Fruit fly (Drosophila melanogaster): ENCODE data around the gene Nepl17.
A peak's percentile ranks its signal among the peaks of the same experiment; 100 is the strongest.

Gene Nepl17

DNA sequence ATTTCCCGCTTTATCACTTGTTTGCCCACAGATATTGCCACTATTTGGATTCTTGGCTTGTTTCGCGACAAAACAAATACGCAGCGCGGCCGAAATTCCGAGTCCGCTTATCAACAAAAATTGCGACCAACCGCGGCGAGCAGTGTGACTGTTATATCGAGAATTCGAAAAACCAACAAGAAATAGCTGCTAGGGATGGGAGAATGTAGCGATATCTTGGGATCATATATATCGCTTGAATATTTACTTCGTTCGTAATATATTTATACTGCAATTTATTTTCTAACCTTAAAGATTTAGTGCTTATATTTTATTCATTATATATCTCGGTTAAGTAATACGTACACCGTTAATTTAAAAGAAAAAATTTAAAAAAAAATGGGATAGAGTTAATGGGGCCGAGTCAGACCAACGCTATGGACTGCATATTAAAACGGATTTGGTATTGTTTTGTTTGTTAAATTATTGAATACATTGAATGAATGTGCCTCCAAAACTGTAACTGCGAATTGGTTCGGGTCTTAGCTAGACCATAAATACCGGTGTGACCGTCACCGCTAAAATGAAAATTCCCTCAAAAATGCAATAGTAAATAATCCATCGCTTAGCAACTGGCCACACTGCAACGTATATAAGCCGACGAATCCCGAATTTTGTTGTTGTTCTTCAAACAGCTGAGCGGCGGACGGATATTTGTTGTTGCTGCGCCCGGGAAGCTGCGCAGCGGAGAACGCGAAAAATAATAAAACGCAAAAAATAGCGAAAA lies 27.9 kb upstream of the Nepl17 start, which contains the start of the genes Apc and spg (continued):
- no peak for TF ChIP-seq trh (GFP tag; optimal IDR thresholded peaks at IDR 0.05)
- TF ChIP-seq Scr (GFP tag; IDR thresholded peaks at IDR 0.05; ENCODE audit: partially characterized antibody) = peak; percentile 87
- peak; percentile 61 for TF ChIP-seq CG17829 (tag; optimal IDR thresholded peaks at IDR 0.05)
- peak; percentile 12 for TF ChIP-seq CG4424 (GFP tag; optimal IDR thresholded peaks at IDR 0.05)
- no peak for TF ChIP-seq sens-2 (GFP tag; IDR thresholded peaks at IDR 0.05)
- peak; percentile 93 for TF ChIP-seq CG11560 (tag; IDR thresholded peaks at IDR 0.05)
- TF ChIP-seq CG14860 (GFP tag; IDR thresholded peaks at IDR 0.05; ENCODE audit: partially characterized antibody) = peak; percentile 53; the same call in 2 of the 3 replicates
- TF ChIP-seq odd (GFP tag; optimal IDR thresholded peaks at IDR 0.05) = peak; percentile 50
- TF ChIP-seq gsb-n (tag; optimal IDR thresholded peaks at IDR 0.05) = peak; percentile 35
- TF ChIP-seq so (GFP tag; IDR thresholded peaks at IDR 0.05) = peak; percentile 44; the same call in 2 of the 3 replicates
- peak; percentile 37 for TF ChIP-seq CG12299 (tag; optimal IDR thresholded peaks at IDR 0.05)
- TF ChIP-seq CG5953 (GFP tag; IDR thresholded peaks at IDR 0.05) = no peak
- TF ChIP-seq mirr (GFP tag; optimal IDR thresholded peaks at IDR 0.05) = peak; percentile 59
- peak; percentile 95 for TF ChIP-seq CG4360 (GFP tag; IDR thresholded peaks at IDR 0.05)
- TF ChIP-seq Tbp (GFP tag; optimal IDR thresholded peaks at IDR 0.05) = peak; percentile 92
- TF ChIP-seq ase (GFP tag; IDR thresholded peaks at IDR 0.05) = no peak
- TF ChIP-seq Hr39 (optimal IDR thresholded peaks at IDR 0.05) = no peak
- peak; percentile 87 for TF ChIP-seq CG12659 (GFP tag; optimal IDR thresholded peaks at IDR 0.05)
- peak; percentile 89 for TF ChIP-seq CG15479 (GFP tag; optimal IDR thresholded peaks at IDR 0.05)
- TF ChIP-seq rib (GFP tag; IDR thresholded peaks at IDR 0.05) = peak; percentile 78
- TF ChIP-seq B-H1 (GFP tag; IDR thresholded peaks at IDR 0.05) = no peak; the same call in 2 of the 3 replicates
- TF ChIP-seq CG18476 (GFP tag; optimal IDR thresholded peaks at IDR 0.05) = peak; percentile 51
- TF ChIP-seq Mad (GFP tag; optimal IDR thresholded peaks at IDR 0.05) = no peak
- no peak for TF ChIP-seq CG1024 (GFP tag; IDR thresholded peaks at IDR 0.05)
- peak; percentile 73 for TF ChIP-seq CrebB (tag; optimal IDR thresholded peaks at IDR 0.05)
- peak; percentile 51 for TF ChIP-seq bigmax (GFP tag; optimal IDR thresholded peaks at IDR 0.05)
- TF ChIP-seq dan (GFP tag; IDR thresholded peaks at IDR 0.05) = no peak
- TF ChIP-seq mam (GFP tag; optimal IDR thresholded peaks at IDR 0.05) = no peak
- no peak for TF ChIP-seq Nf-YB (GFP tag; optimal IDR thresholded peaks at IDR 0.05)
- TF ChIP-seq tgo (GFP tag; IDR thresholded peaks at IDR 0.05) = no peak
- no peak for TF ChIP-seq CG8944 (GFP tag; optimal IDR thresholded peaks at IDR 0.05)
- no peak for TF ChIP-seq TFAM (GFP tag; optimal IDR thresholded peaks at IDR 0.05)
- peak; percentile 16 for TF ChIP-seq lbe (GFP tag; optimal IDR thresholded peaks at IDR 0.05)
- no peak for TF ChIP-seq CG5245 (GFP tag; optimal IDR thresholded peaks at IDR 0.05)
- no peak for TF ChIP-seq CG9876 (GFP tag; optimal IDR thresholded peaks at IDR 0.05)
- TF ChIP-seq fru (optimal IDR thresholded peaks at IDR 0.05) = no peak
- peak; percentile 4 for TF ChIP-seq Myb (GFP tag; optimal IDR thresholded peaks at IDR 0.05)
- TF ChIP-seq CG10543 (GFP tag; optimal IDR thresholded peaks at IDR 0.05) = peak; percentile 71
- peak; percentile 20; the same call in 1 of the 2 replicates for TF ChIP-seq sob (GFP tag; IDR thresholded peaks at IDR 0.05)
- no peak for TF ChIP-seq D19B (GFP tag; optimal IDR thresholded peaks at IDR 0.05)
- TF ChIP-seq dmrt11E (tag; optimal IDR thresholded peaks at IDR 0.05) = peak; percentile 30
- no peak for TF ChIP-seq CG8765 (GFP tag; IDR thresholded peaks at IDR 0.05)
- TF ChIP-seq CG9437 (GFP tag; optimal IDR thresholded peaks at IDR 0.05) = no peak
- TF ChIP-seq CG17568 (GFP tag; optimal IDR thresholded peaks at IDR 0.05) = no peak
- peak; percentile 63 for TF ChIP-seq Ets97D (GFP tag; optimal IDR thresholded peaks at IDR 0.05)
- TF ChIP-seq fd64A (GFP tag; optimal IDR thresholded peaks at IDR 0.05) = no peak
- peak; percentile 56 for TF ChIP-seq CG13296 (GFP tag; optimal IDR thresholded peaks at IDR 0.05)
- 0 out of 2 replicates have a peak, but pooled peaks have one; percentile 32 for TF ChIP-seq Adf1 (GFP tag; IDR thresholded peaks at IDR 0.05)
- TF ChIP-seq Nf-YC (tag; optimal IDR thresholded peaks at IDR 0.05) = peak; percentile 46
- peak; percentile 53; the same call in 1 of the 3 replicates for TF ChIP-seq jigr1 (GFP tag; IDR thresholded peaks at IDR 0.05)
- peak; percentile 36 for TF ChIP-seq CG31441 (GFP tag; IDR thresholded peaks at IDR 0.05)
